Worm (Caenorhabditis elegans) whole organism, L2 larva: ENCODE measurements around the gene fbxa-190.

Experiments used
- C34F6.9 ChIP-seq: fragments of 150-350 bp; optimal IDR thresholded peaks from 2 replicates; lab custom pipeline; 2014; ENCODE audit warnings: missing biosample characterization, missing genetic modification characterization
- F13H6.1 ChIP-seq: sonication (generic microtip); optimal IDR thresholded peaks from 2 replicates; lab custom pipeline; 2016; ENCODE audit warnings: missing genetic modification characterization, missing compliant biosample characterization
- R02D3.7 ChIP-seq: fragments of 150-350 bp; optimal IDR thresholded peaks from 2 replicates; lab custom pipeline; 2014; ENCODE audit warnings: missing biosample characterization, missing genetic modification characterization
- Y55F3AM.14 ChIP-seq: fragments of 200-800 bp; sonication (Bioruptor generic); optimal IDR thresholded peaks from 2 replicates; lab custom pipeline; 2018; ENCODE audit warnings: mild to moderate bottlenecking, missing genetic modification characterization, missing compliant biosample characterization
- ZK546.5 ChIP-seq: sonication (generic microtip); optimal IDR thresholded peaks from 2 replicates; lab custom pipeline; 2017; ENCODE audit warnings: missing biosample characterization, missing genetic modification characterization
- alr-1 ChIP-seq: fragments of 150-350 bp; optimal IDR thresholded peaks from 2 replicates; lab custom pipeline; 2014; ENCODE audit warnings: missing biosample characterization, missing genetic modification characterization
- aly-2 ChIP-seq: fragments of 150-350 bp; optimal IDR thresholded peaks from 2 replicates; lab custom pipeline; 2014; ENCODE audit warnings: missing biosample characterization, missing genetic modification characterization
- ama-1 ChIP-seq: fragments of 150-350 bp; optimal IDR thresholded peaks from 2 replicates; lab custom pipeline; 2018; ENCODE audit warnings: inconsistent platforms
- blmp-1 ChIP-seq: sonication (generic microtip); optimal IDR thresholded peaks from 2 replicates; lab custom pipeline; 2017; ENCODE audit warnings: missing genetic modification characterization, mild to moderate bottlenecking, missing compliant biosample characterization, antibody characterized with exemption, moderate library complexity; ENCODE audit not compliant: insufficient read depth
- ceh-16 ChIP-seq: fragments of 150-350 bp; optimal IDR thresholded peaks from 2 replicates; lab custom pipeline; 2014; ENCODE audit warnings: missing biosample characterization, missing genetic modification characterization
- ceh-82 ChIP-seq: fragments of 150-350 bp; optimal IDR thresholded peaks from 2 replicates; lab custom pipeline; 2014; ENCODE audit warnings: missing biosample characterization, missing genetic modification characterization
- crh-2 ChIP-seq: sonication (generic microtip); optimal IDR thresholded peaks from 2 replicates; lab custom pipeline; 2017; ENCODE audit warnings: missing biosample characterization, missing genetic modification characterization
- dmd-4 ChIP-seq: sonication (generic microtip); optimal IDR thresholded peaks from 2 replicates; lab custom pipeline; 2017; ENCODE audit warnings: missing biosample characterization, missing genetic modification characterization
- egl-27 ChIP-seq: sonication (generic microtip); optimal IDR thresholded peaks from 3 replicates; lab custom pipeline; 2017; ENCODE audit warnings: missing biosample characterization, missing genetic modification reagents, missing genetic modification characterization
- elt-1 ChIP-seq: fragments of 150-350 bp; optimal IDR thresholded peaks from 2 replicates; lab custom pipeline; 2014; ENCODE audit warnings: missing biosample characterization, missing genetic modification characterization
- elt-3 ChIP-seq: sonication (generic microtip); optimal IDR thresholded peaks from 2 replicates; lab custom pipeline; 2017; ENCODE audit warnings: missing biosample characterization, missing genetic modification characterization
- fos-1 ChIP-seq: fragments of 150-350 bp; optimal IDR thresholded peaks from 2 replicates; lab custom pipeline; 2014; ENCODE audit warnings: missing biosample characterization, missing genetic modification characterization
- gmeb-1 ChIP-seq: fragments of 150-350 bp; optimal IDR thresholded peaks from 2 replicates; lab custom pipeline; 2014; ENCODE audit warnings: missing biosample characterization, missing genetic modification characterization
- lin-11 ChIP-seq: fragments of 150-350 bp; sonication (generic microtip); optimal IDR thresholded peaks from 2 replicates; lab custom pipeline; 2014; ENCODE audit warnings: missing biosample characterization, missing genetic modification characterization, inconsistent platforms, mixed read lengths
- lin-13 ChIP-seq: fragments of 150-350 bp; optimal IDR thresholded peaks from 2 replicates; lab custom pipeline; 2014; ENCODE audit warnings: missing biosample characterization, missing genetic modification reagents, missing genetic modification characterization
- lin-39 ChIP-seq: fragments of 150-350 bp; optimal IDR thresholded peaks from 2 replicates; lab custom pipeline; 2014; ENCODE audit warnings: missing biosample characterization, missing genetic modification reagents, missing genetic modification characterization
- lsy-2 ChIP-seq, 2 experiments: fragments of 150-350 bp in 1 of 2; sonication (generic microtip) in 1 of 2; optimal IDR thresholded peaks; 2 replicates each; lab custom pipeline; 2014 to 2017; ENCODE audit warnings: missing biosample characterization in 2 of 2, missing genetic modification characterization in 2 of 2
- mab-5 ChIP-seq: fragments of 150-350 bp; optimal IDR thresholded peaks from 2 replicates; lab custom pipeline; 2014; ENCODE audit warnings: missing biosample characterization, missing genetic modification characterization
- mbf-1 ChIP-seq: sonication (generic microtip); optimal IDR thresholded peaks from 2 replicates; lab custom pipeline; 2017; ENCODE audit warnings: missing biosample characterization, missing genetic modification characterization
- mdl-1 ChIP-seq, 2 experiments: fragments of 150-350 bp in 1 of 2; sonication (generic microtip) in 1 of 2; optimal IDR thresholded peaks; 2 replicates each; lab custom pipeline; 2017; ENCODE audit warnings: missing biosample characterization in 2 of 2, missing genetic modification characterization in 2 of 2
- nhr-10 ChIP-seq: sonication (generic microtip); optimal IDR thresholded peaks from 2 replicates; lab custom pipeline; 2017; ENCODE audit warnings: missing biosample characterization, missing genetic modification characterization
- nhr-11 ChIP-seq: fragments of 150-350 bp; optimal IDR thresholded peaks from 2 replicates; lab custom pipeline; 2014; ENCODE audit warnings: missing biosample characterization, missing genetic modification characterization
- nhr-12 ChIP-seq: fragments of 150-350 bp; optimal IDR thresholded peaks from 2 replicates; lab custom pipeline; 2014; ENCODE audit warnings: missing biosample characterization, missing genetic modification characterization
- nhr-129 ChIP-seq: fragments of 150-350 bp; optimal IDR thresholded peaks from 2 replicates; lab custom pipeline; 2014; ENCODE audit warnings: missing biosample characterization, missing genetic modification characterization
- nhr-21 ChIP-seq: fragments of 150-350 bp; optimal IDR thresholded peaks from 2 replicates; lab custom pipeline; 2014; ENCODE audit warnings: missing biosample characterization, missing genetic modification characterization
- nhr-23 ChIP-seq: fragments of 150-350 bp; optimal IDR thresholded peaks from 2 replicates; lab custom pipeline; 2014; ENCODE audit warnings: missing biosample characterization, missing genetic modification reagents, missing genetic modification characterization
- nhr-237 ChIP-seq: fragments of 150-350 bp; optimal IDR thresholded peaks from 2 replicates; lab custom pipeline; 2014; ENCODE audit warnings: missing biosample characterization, missing genetic modification characterization
- nhr-25 ChIP-seq: fragments of 150-350 bp; sonication (generic microtip); optimal IDR thresholded peaks from 3 replicates; lab custom pipeline; 2014; ENCODE audit warnings: missing biosample characterization, missing genetic modification characterization
- nhr-6 ChIP-seq: fragments of 150-350 bp; optimal IDR thresholded peaks from 2 replicates; lab custom pipeline; 2014; ENCODE audit warnings: missing biosample characterization, missing genetic modification characterization
- nhr-77 ChIP-seq: fragments of 150-350 bp; optimal IDR thresholded peaks from 2 replicates; lab custom pipeline; 2014; ENCODE audit warnings: missing biosample characterization, missing genetic modification characterization
- peb-1 ChIP-seq: fragments of 150-350 bp; optimal IDR thresholded peaks from 2 replicates; lab custom pipeline; 2014; ENCODE audit warnings: missing biosample characterization, missing genetic modification characterization
- sem-4 ChIP-seq: fragments of 150-350 bp; optimal IDR thresholded peaks from 2 replicates; lab custom pipeline; 2014; ENCODE audit warnings: missing biosample characterization, missing genetic modification reagents, missing genetic modification characterization
- skn-1 ChIP-seq: sonication (generic microtip); optimal IDR thresholded peaks from 2 replicates; lab custom pipeline; 2017; ENCODE audit warnings: missing biosample characterization, missing genetic modification characterization
- sma-3 ChIP-seq: sonication (generic microtip); optimal IDR thresholded peaks from 2 replicates; lab custom pipeline; 2016; ENCODE audit warnings: missing genetic modification reagents, missing genetic modification characterization, missing compliant biosample characterization
- sma-9 ChIP-seq, 2 experiments: fragments of 150-350 bp in 1 of 2; sonication (generic microtip) in 1 of 2; optimal IDR thresholded peaks; 2 replicates each; lab custom pipeline; 2014 to 2016; ENCODE audit warnings: missing genetic modification characterization in 2 of 2, mild to moderate bottlenecking in 1 of 2, missing biosample characterization in 1 of 2, missing compliant biosample characterization in 1 of 2, missing genetic modification reagents in 1 of 2, moderate library complexity in 1 of 2
- snpc-4 ChIP-seq: fragments of 150-350 bp; optimal IDR thresholded peaks from 2 replicates; lab custom pipeline; 2014; ENCODE audit warnings: missing biosample characterization, missing genetic modification characterization
- unc-39 ChIP-seq: fragments of 150-350 bp; optimal IDR thresholded peaks from 2 replicates; lab custom pipeline; 2014; ENCODE audit warnings: missing biosample characterization, missing genetic modification characterization
- unc-55 ChIP-seq: fragments of 150-350 bp; sonication (generic microtip); optimal IDR thresholded peaks from 3 replicates; lab custom pipeline; 2014; ENCODE audit warnings: missing biosample characterization, missing genetic modification reagents, missing genetic modification characterization
- unc-62 ChIP-seq: fragments of 150-350 bp; optimal IDR thresholded peaks from 2 replicates; lab custom pipeline; 2014; ENCODE audit warnings: missing biosample characterization, missing genetic modification reagents, missing genetic modification characterization
- zag-1 ChIP-seq: fragments of 150-350 bp; optimal IDR thresholded peaks from 2 replicates; lab custom pipeline; 2014; ENCODE audit warnings: missing biosample characterization, missing genetic modification characterization
- ztf-1 ChIP-seq: fragments of 200-800 bp; sonication (Bioruptor generic); conservative IDR thresholded peaks from 2 replicates; pipeline ENCODE4 v1.3.6; 2022; ENCODE audit warnings: missing genetic modification characterization, missing compliant biosample characterization
- ztf-11 ChIP-seq: sonication (generic microtip); optimal IDR thresholded peaks from 2 replicates; lab custom pipeline; 2017; ENCODE audit warnings: missing biosample characterization, missing genetic modification characterization
- ztf-4 ChIP-seq: fragments of 150-350 bp; optimal IDR thresholded peaks from 2 replicates; lab custom pipeline; 2014; ENCODE audit warnings: missing biosample characterization, missing genetic modification characterization

Gene fbxa-190

ce11 chrX:1344321-1344720 is 27.5 kb upstream of the fbxa-190 start, which contains the start of gene ins-39:
TSS of gene ins-39 (minus strand) at chrX:1344421.
- TF ChIP-seq elt-1 (tag; lab: Kevin White, UChicago) (no peak), aly-2 (tag; lab: Kevin White, UChicago) (no peak), fos-1 (no peak), snpc-4 (tag; lab: Kevin White, UChicago) (no peak), nhr-10 (no peak), nhr-237 (tag; lab: Kevin White, UChicago) (no peak), nhr-21 (no peak), ztf-1 (GFP tag; lab: Robert Waterston, UW) (no peak), nhr-77 (tag; lab: Kevin White, UChicago) (no peak), R02D3.7 (tag; lab: Kevin White, UChicago) (no peak), ztf-4 (tag; lab: Kevin White, UChicago) (no peak), mab-5 (tag; lab: Kevin White, UChicago) (no peak), Y55F3AM.14 (GFP tag; lab: Kevin White, UChicago) (no peak), dmd-4 (tag; lab: Kevin White, UChicago) (no peak), sem-4 (tag; lab: Kevin White, UChicago) (no peak), C34F6.9 (tag; lab: Kevin White, UChicago) (no peak), mdl-1 (tag; optimal IDR thresholded peaks at IDR 0.05; lab: Kevin White, UChicago) (no peak), unc-39 (no peak), unc-55 (GFP tag; lab: Kevin White, UChicago) (no peak), blmp-1 (no peak)

DNA sequence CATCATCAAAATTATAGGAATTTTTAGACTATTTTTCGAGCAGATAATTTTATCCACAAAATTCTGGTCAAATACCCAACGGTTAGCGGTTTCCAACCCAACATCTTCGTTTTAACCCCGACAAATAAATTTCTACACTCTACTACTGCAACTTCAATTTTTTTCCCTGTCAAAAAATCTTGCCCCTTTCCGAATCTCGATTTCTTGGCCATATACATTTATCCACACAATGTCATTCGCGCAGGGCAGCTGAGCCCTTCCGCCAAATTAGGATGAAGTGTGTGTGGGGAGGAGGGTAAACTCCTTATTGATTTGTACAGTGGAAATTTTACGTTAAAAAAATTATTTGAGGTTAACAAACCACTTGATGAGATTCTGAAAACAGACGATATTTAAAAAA is 27.0 kb upstream of the fbxa-190 start:
- TF ChIP-seq crh-2 (tag; lab: Kevin White, UChicago) (peak; percentile 98), nhr-11 (tag; lab: Kevin White, UChicago) (peak; percentile 64), ztf-11 (tag; lab: Kevin White, UChicago) (peak; percentile 79), ztf-4 (tag; lab: Kevin White, UChicago) (peak; percentile 90), nhr-21 (peak; percentile 98), Y55F3AM.14 (GFP tag; lab: Kevin White, UChicago) (peak; percentile 85), unc-62 (GFP tag; lab: Kevin White, UChicago) (peak; percentile 72), dmd-4 (tag; lab: Kevin White, UChicago) (peak; percentile 72), unc-55 (GFP tag; lab: Kevin White, UChicago) (peak; percentile 99), mab-5 (tag; lab: Kevin White, UChicago) (peak; percentile 96), nhr-77 (tag; lab: Kevin White, UChicago) (peak; percentile 96), peb-1 (tag; lab: Kevin White, UChicago) (no peak), sem-4 (tag; lab: Kevin White, UChicago) (peak; percentile 96), ceh-82 (tag; lab: Kevin White, UChicago) (peak; percentile 98), F13H6.1 (tag; lab: Kevin White, UChicago) (peak; percentile 94), mdl-1 (tag; optimal IDR thresholded peaks at IDR 0.05; lab: Kevin White, UChicago) (peak; percentile 70 to 92), R02D3.7 (tag; lab: Kevin White, UChicago) (peak; percentile 67), nhr-23 (tag; lab: Kevin White, UChicago) (no peak), lsy-2 (tag; optimal IDR thresholded peaks at IDR 0.05; lab: Kevin White, UChicago) (peak; percentile 92 to 95), zag-1 (tag; lab: Kevin White, UChicago) (peak; percentile 98), egl-27 (peak; percentile 97), ama-1 (lab: Kevin White, UChicago) (no peak), nhr-129 (peak; percentile 99), nhr-12 (peak; percentile 55), ZK546.5 (tag; lab: Kevin White, UChicago) (peak; percentile 65), snpc-4 (tag; lab: Kevin White, UChicago) (peak; percentile 89), nhr-10 (peak; percentile 94), aly-2 (tag; lab: Kevin White, UChicago) (peak; percentile 63), blmp-1 (peak; percentile 73), nhr-6 (tag; lab: Kevin White, UChicago) (peak; percentile 97), skn-1 (tag; lab: Kevin White, UChicago) (peak; percentile 82), elt-3 (tag; lab: Kevin White, UChicago) (no peak), ceh-16 (tag; lab: Kevin White, UChicago) (peak; percentile 90), unc-39 (peak; percentile 72), gmeb-1 (peak; percentile 92), mbf-1 (tag; lab: Kevin White, UChicago) (peak; percentile 65), sma-3 (GFP tag; lab: Kevin White, UChicago) (peak; percentile 98), lin-11 (peak; percentile 93), ztf-1 (GFP tag; lab: Robert Waterston, UW) (no peak), lin-13 (peak; percentile 97), lin-39 (peak; percentile 55), nhr-25 (tag; lab: Kevin White, UChicago) (peak; percentile 95), fos-1 (peak; percentile 98), nhr-237 (tag; lab: Kevin White, UChicago) (peak; percentile 93), C34F6.9 (tag; lab: Kevin White, UChicago) (peak; percentile 94), sma-9 (GFP tag; optimal IDR thresholded peaks at IDR 0.05; lab: Kevin White, UChicago) (peak; percentile 96), sma-9 (tag; optimal IDR thresholded peaks at IDR 0.05; lab: Kevin White, UChicago) (no peak), alr-1 (tag; lab: Kevin White, UChicago) (no peak), elt-1 (tag; lab: Kevin White, UChicago) (no peak)
